Fruit fly (Drosophila melanogaster): ENCODE results near the gene Obp28a.

DNA sequence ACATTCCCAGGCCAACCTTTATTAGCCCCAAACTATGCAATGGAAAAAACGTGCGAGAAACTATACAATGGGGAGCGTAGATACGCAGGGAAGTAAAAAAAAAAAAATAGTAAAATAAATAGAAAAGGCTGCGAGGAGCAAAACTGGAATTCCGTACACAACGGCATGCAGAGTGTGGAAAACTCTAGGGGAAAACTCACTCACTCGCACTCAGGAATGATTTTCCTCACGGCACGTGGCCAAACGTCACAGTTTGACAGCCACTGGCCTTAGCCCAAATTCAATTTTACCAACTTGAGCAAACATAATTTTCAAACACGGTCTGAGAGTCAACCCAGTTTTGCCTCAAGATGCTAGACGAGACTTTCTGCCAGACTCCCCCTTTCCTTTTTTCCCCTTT, 36.9 kb upstream of the Obp28a start:
- TF ChIP-seq CG8478 (optimal IDR thresholded peaks at IDR 0.05) (no peak), usp (GFP tag; optimal IDR thresholded peaks at IDR 0.05) (no peak), EcR (GFP tag; optimal IDR thresholded peaks at IDR 0.05) (no peak), pan (optimal IDR thresholded peaks at IDR 0.05) (no peak)

Measured in whole organism.